Worm (Caenorhabditis elegans): ENCODE data around the gene npp-24.

ce11 chrII:5498156-5498739 is 7.4 kb upstream of the npp-24 start, which contains the start of the genes suex-1 and F12A10.9:
- TF ChIP-seq dpl-1 (GFP tag; optimal IDR thresholded peaks at IDR 0.05), result no peak
- TF ChIP-seq ama-1 (optimal IDR thresholded peaks at IDR 0.05), result no peak
- no peak for TF ChIP-seq ama-1 (GFP tag; optimal IDR thresholded peaks at IDR 0.05)
- no peak for TF ChIP-seq madf-6 (GFP tag; IDR thresholded peaks at IDR 0.05)
- TF ChIP-seq nfya-1 (tag; optimal IDR thresholded peaks at IDR 0.05; ENCODE audit: borderline replicate concordance, insufficient read depth), result no peak
- no peak for TF ChIP-seq Y53F4B.3 (GFP tag; IDR thresholded peaks at IDR 0.05)
- no peak for TF ChIP-seq madf-8 (GFP tag; conservative IDR thresholded peaks at IDR 0.05)
- TF ChIP-seq tbx-9 (tag; optimal IDR thresholded peaks at IDR 0.05; ENCODE audit: borderline replicate concordance), result no peak
- TF ChIP-seq Y95B8A.8 (GFP tag; IDR thresholded peaks at IDR 0.05), result no peak
- TF ChIP-seq unc-62 (GFP tag; optimal IDR thresholded peaks at IDR 0.05), result no peak
- TF ChIP-seq ztf-22 (GFP tag; optimal IDR thresholded peaks at IDR 0.05), result no peak
- TF ChIP-seq gei-17 (GFP tag; optimal IDR thresholded peaks at IDR 0.05), result no peak
- no peak for TF ChIP-seq repo-1 (tag; optimal IDR thresholded peaks at IDR 0.05)
